Fruit fly (Drosophila melanogaster) Kc167 (cell line): ENCODE measurements around the gene jhamt.

ENCODE experiments used
- Myc ChIP-seq: fragments of >200 bp; optimal IDR thresholded peaks from 2 replicates; lab custom pipeline; 2017; ENCODE audit warnings: missing external identifiers
- h ChIP-seq: fragments of >200 bp; optimal IDR thresholded peaks from 3 replicates; lab custom pipeline; 2018; ENCODE audit warnings: missing external identifiers

dm6 chr2L:16406523-16406922 lies 40.8 kb downstream of the jhamt start:
- TF ChIP-seq h (lab: Kevin White, UChicago) (no peak), Myc (lab: Kevin White, UChicago) (no peak)
